Fruit fly (Drosophila melanogaster) whole organism, embryonic: ENCODE data around the gene Jarid2.

Experiments used
- CG17361 ChIP-seq: fragments of 200-800 bp; sonication (Bioruptor generic); IDR thresholded peaks from 3 replicates; pipeline ENCODE4 v1.3.6; 2022; ENCODE audit warnings: missing biosample characterization, missing genetic modification characterization
- CG2120 ChIP-seq: fragments of 200-800 bp; sonication (Bioruptor generic); optimal IDR thresholded peaks from 3 replicates; lab custom pipeline; 2016; ENCODE audit warnings: missing biosample characterization, missing genetic modification characterization
- CG3163 ChIP-seq: fragments of 200-800 bp; sonication (Bioruptor generic); optimal IDR thresholded peaks from 3 replicates; lab custom pipeline; 2016; ENCODE audit warnings: missing biosample characterization, missing genetic modification characterization
- CG3847 ChIP-seq: fragments of 200-800 bp; sonication (Bioruptor generic); IDR thresholded peaks from 2 replicates; pipeline ENCODE4 v1.3.6; 2022; ENCODE audit warnings: missing biosample characterization, missing genetic modification characterization
- CrebB ChIP-seq: fragments of 200-800 bp; sonication (Bioruptor generic); optimal IDR thresholded peaks from 3 replicates; lab custom pipeline; 2018; ENCODE audit warnings: missing biosample characterization, mild to moderate bottlenecking, missing genetic modification characterization
- onecut ChIP-seq: fragments of 200-800 bp; sonication (Bioruptor generic); IDR thresholded peaks from 2 replicates; pipeline ENCODE4 v1.3.6; 2022; ENCODE audit warnings: missing biosample characterization, missing genetic modification characterization
- sqz ChIP-seq: fragments of 200-800 bp; sonication (Bioruptor generic); optimal IDR thresholded peaks from 3 replicates; lab custom pipeline; 2018; ENCODE audit warnings: missing biosample characterization, mild to moderate bottlenecking, missing genetic modification characterization
- z ChIP-seq: fragments of 200-800 bp; sonication (Bioruptor generic); IDR thresholded peaks from 3 replicates; pipeline ENCODE4 v1.3.6; 2022; ENCODE audit warnings: missing biosample characterization, missing genetic modification characterization

DNA sequence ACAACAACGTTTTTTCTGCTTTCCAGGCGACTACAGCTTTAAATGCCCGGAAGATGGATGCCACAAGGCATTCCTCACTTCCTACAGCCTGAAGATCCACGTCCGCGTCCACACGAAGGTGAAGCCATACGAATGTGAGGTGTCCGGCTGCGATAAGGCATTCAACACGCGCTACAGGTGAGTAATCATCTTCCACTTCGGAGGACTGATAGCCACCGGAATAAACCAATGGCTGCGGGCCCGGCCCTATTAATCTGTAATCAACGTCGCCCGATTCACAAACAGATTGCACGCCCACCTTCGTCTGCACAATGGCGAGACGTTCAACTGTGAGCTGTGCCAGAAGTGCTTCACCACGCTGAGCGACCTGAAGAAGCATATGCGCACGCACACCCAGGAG lies 41.0 kb upstream of the Jarid2 start:
- no peak for TF ChIP-seq CG2120 (GFP tag; lab: Kevin White, UChicago)
- TF ChIP-seq CG17361, result no peak
- TF ChIP-seq CG3163 (GFP tag; lab: Kevin White, UChicago), result no peak
- TF ChIP-seq onecut (GFP tag; lab: Robert Waterston, UW), result no peak
- TF ChIP-seq CG3847 (GFP tag; lab: Robert Waterston, UW), result no peak
- no peak for TF ChIP-seq CrebB (tag; lab: Kevin White, UChicago)
- TF ChIP-seq z (GFP tag; lab: Robert Waterston, UW), result no peak
- TF ChIP-seq sqz, result no peak
